Fruit fly (Drosophila melanogaster) whole organism, prepupa: ENCODE results near the gene Mst89B.

Experiments used
- CG6854 ChIP-seq: fragments of 200-800 bp; sonication (Bioruptor generic); optimal IDR thresholded peaks from 2 replicates; lab custom pipeline; 2017; ENCODE audit warnings: missing biosample characterization, mild to moderate bottlenecking, missing genetic modification characterization
- CG8119 ChIP-seq: fragments of 200-800 bp; sonication (Bioruptor generic); IDR thresholded peaks from 3 replicates; pipeline ENCODE4 v1.3.6; 2022; ENCODE audit warnings: missing biosample characterization, missing genetic modification characterization
- CG8319 ChIP-seq: fragments of 200-800 bp; sonication (Bioruptor generic); optimal IDR thresholded peaks from 3 replicates; lab custom pipeline; 2016; ENCODE audit warnings: missing biosample characterization, missing genetic modification characterization
- Hr38 ChIP-seq: sonication (Bioruptor generic); optimal IDR thresholded peaks from 2 replicates; lab custom pipeline; 2016; ENCODE audit warnings: missing biosample characterization, missing genetic modification characterization
- Lpt ChIP-seq: fragments of 200-800 bp; sonication (Bioruptor generic); optimal IDR thresholded peaks from 3 replicates; lab custom pipeline; 2016; ENCODE audit warnings: missing biosample characterization, missing genetic modification characterization
- Met ChIP-seq: fragments of 200-800 bp; sonication (Bioruptor generic); optimal IDR thresholded peaks from 3 replicates; lab custom pipeline; 2016; ENCODE audit warnings: missing biosample characterization, missing genetic modification characterization
- Smox ChIP-seq: fragments of 200-800 bp; sonication (Bioruptor generic); optimal IDR thresholded peaks from 3 replicates; lab custom pipeline; 2016; ENCODE audit warnings: missing biosample characterization, missing genetic modification characterization
- dac ChIP-seq: fragments of 200-800 bp; sonication (Bioruptor generic); optimal IDR thresholded peaks from 2 replicates; lab custom pipeline; 2017; ENCODE audit warnings: missing biosample characterization, mild to moderate bottlenecking, missing genetic modification characterization
- eg ChIP-seq: fragments of 200-800 bp; sonication (Bioruptor generic); IDR thresholded peaks from 3 replicates; pipeline ENCODE4 v1.3.6; 2022; ENCODE audit warnings: missing biosample characterization, missing genetic modification characterization
- salr ChIP-seq, 2 experiments: fragments of 200-800 bp; sonication (Bioruptor generic); optimal IDR thresholded peaks; 3 replicates each; lab custom pipeline; 2016 to 2018; ENCODE audit warnings: missing biosample characterization in 2 of 2, missing genetic modification characterization in 2 of 2, mild to moderate bottlenecking in 1 of 2

dm6 chr3R:16275890-16276619 lies 9.2 kb downstream of the Mst89B start:
- no peak for TF ChIP-seq Smox
- TF ChIP-seq CG6854: no peak
- TF ChIP-seq CG8319 (GFP tag; lab: Kevin White, UChicago): no peak
- no peak for TF ChIP-seq dac (GFP tag; lab: Kevin White, UChicago)
- TF ChIP-seq salr (GFP tag; optimal IDR thresholded peaks at IDR 0.05; lab: Kevin White, UChicago): no peak
- no peak for TF ChIP-seq Hr38 (GFP tag; lab: Kevin White, UChicago)
- TF ChIP-seq Met (GFP tag; lab: Kevin White, UChicago): no peak
- no peak; the same call in 2 of the 3 replicates for TF ChIP-seq CG8119 (GFP tag; lab: Robert Waterston, UW)
- 0 out of 3 replicates have a peak, but pooled peaks have one; percentile 4 for TF ChIP-seq eg (GFP tag; lab: Robert Waterston, UW)
- TF ChIP-seq Lpt: no peak
